Worm (Caenorhabditis elegans): ENCODE results near the gene smrc-1.

Gene smrc-1

ce11 chrIII:6411914-6412313 lies 21.2 kb downstream of the smrc-1 start, which contains the start of gene C05D11.5:
Gene C05D11.5, minus strand, starts transcription at chrIII:6412014.
- TF ChIP-seq dmd-4 (tag; optimal IDR thresholded peaks at IDR 0.05; ENCODE audit: borderline replicate concordance) (no peak), nfya-1 (tag; optimal IDR thresholded peaks at IDR 0.05) (no peak), fkh-10 (GFP tag; optimal IDR thresholded peaks at IDR 0.05) (no peak), T23F11.4 (GFP tag; optimal IDR thresholded peaks at IDR 0.05) (no peak), F13H6.1 (tag; optimal IDR thresholded peaks at IDR 0.05) (no peak), syd-9 (tag; optimal IDR thresholded peaks at IDR 0.05) (no peak), hlh-6 (tag; optimal IDR thresholded peaks at IDR 0.05) (no peak), unc-86 (tag; optimal IDR thresholded peaks at IDR 0.05) (no peak)

ce11 chrIII:6415306-6415973 lies 24.7 kb downstream of the smrc-1 start, which contains the start of gene nas-4:
Gene nas-4, minus strand, starts transcription at chrIII:6415656.
- TF ChIP-seq nhr-232 (tag; optimal IDR thresholded peaks at IDR 0.05) (no peak), hlh-13 (GFP tag; optimal IDR thresholded peaks at IDR 0.05) (no peak), ceh-19 (GFP tag; optimal IDR thresholded peaks at IDR 0.05) (no peak), fkh-6 (tag; optimal IDR thresholded peaks at IDR 0.05) (no peak), ceh-22 (tag; optimal IDR thresholded peaks at IDR 0.05) (no peak), ceh-14 (tag; optimal IDR thresholded peaks at IDR 0.05) (no peak), fax-1 (tag; optimal IDR thresholded peaks at IDR 0.05) (no peak), tbx-7 (tag; optimal IDR thresholded peaks at IDR 0.05) (no peak), ahr-1 (tag; optimal IDR thresholded peaks at IDR 0.05) (no peak)

- no peak for TF ChIP-seq F13H6.1 (tag; optimal IDR thresholded peaks at IDR 0.05)
- TF ChIP-seq ceh-9 (tag; optimal IDR thresholded peaks at IDR 0.05): no peak
- TF ChIP-seq zip-5 (tag; optimal IDR thresholded peaks at IDR 0.05): no peak
- no peak for TF ChIP-seq lim-6 (tag; optimal IDR thresholded peaks at IDR 0.05)
- no peak for TF ChIP-seq pat-9 (tag; optimal IDR thresholded peaks at IDR 0.05)
- no peak for TF ChIP-seq eyg-1 (tag; optimal IDR thresholded peaks at IDR 0.05)
- no peak for TF ChIP-seq ceh-48 (tag; optimal IDR thresholded peaks at IDR 0.05)
- TF ChIP-seq hlh-30 (tag; optimal IDR thresholded peaks at IDR 0.05; ENCODE audit: insufficient read depth): no peak
- no peak for TF ChIP-seq sox-4 (tag; optimal IDR thresholded peaks at IDR 0.05)
- no peak for TF ChIP-seq dmd-4 (tag; optimal IDR thresholded peaks at IDR 0.05; ENCODE audit: borderline replicate concordance)
- TF ChIP-seq lin-11 (tag; optimal IDR thresholded peaks at IDR 0.05): no peak
- no peak for TF ChIP-seq nfya-1 (tag; optimal IDR thresholded peaks at IDR 0.05)
- TF ChIP-seq ceh-2 (tag; optimal IDR thresholded peaks at IDR 0.05): no peak
- no peak for TF ChIP-seq Y22D7AL.16 (tag; optimal IDR thresholded peaks at IDR 0.05)
- TF ChIP-seq pros-1 (tag; optimal IDR thresholded peaks at IDR 0.05): no peak
- no peak for TF ChIP-seq hlh-15 (tag; optimal IDR thresholded peaks at IDR 0.05)
- no peak for TF ChIP-seq odd-2 (tag; optimal IDR thresholded peaks at IDR 0.05)
Measured at ce11 chrIII:6418254-6418653, 27.5 kb downstream of the smrc-1 start.

- TF ChIP-seq gmeb-2 (tag; optimal IDR thresholded peaks at IDR 0.05): no peak
- TF ChIP-seq ttx-3 (tag; optimal IDR thresholded peaks at IDR 0.05): no peak
- no peak for TF ChIP-seq tbx-7 (tag; optimal IDR thresholded peaks at IDR 0.05)
- no peak for TF ChIP-seq unc-86 (tag; optimal IDR thresholded peaks at IDR 0.05)
- TF ChIP-seq Y22D7AL.16 (tag; optimal IDR thresholded peaks at IDR 0.05): no peak
- TF ChIP-seq fax-1 (tag; optimal IDR thresholded peaks at IDR 0.05): no peak
- no peak for TF ChIP-seq ceh-2 (tag; optimal IDR thresholded peaks at IDR 0.05)
- no peak for TF ChIP-seq sox-4 (tag; optimal IDR thresholded peaks at IDR 0.05)
- TF ChIP-seq pat-9 (tag; optimal IDR thresholded peaks at IDR 0.05): no peak
- TF ChIP-seq ceh-14 (tag; optimal IDR thresholded peaks at IDR 0.05): no peak
- TF ChIP-seq hlh-30 (tag; optimal IDR thresholded peaks at IDR 0.05; ENCODE audit: insufficient read depth): no peak
- TF ChIP-seq ceh-48 (tag; optimal IDR thresholded peaks at IDR 0.05): no peak
- TF ChIP-seq ama-1 (optimal IDR thresholded peaks at IDR 0.05): no peak
- no peak for TF ChIP-seq tbx-2 (tag; optimal IDR thresholded peaks at IDR 0.05)
- no peak for TF ChIP-seq dmd-4 (tag; optimal IDR thresholded peaks at IDR 0.05; ENCODE audit: borderline replicate concordance)
- TF ChIP-seq T23F11.4 (GFP tag; optimal IDR thresholded peaks at IDR 0.05): no peak
- TF ChIP-seq unc-55 (GFP tag; optimal IDR thresholded peaks at IDR 0.05): no peak
- no peak for TF ChIP-seq syd-9 (tag; optimal IDR thresholded peaks at IDR 0.05)
Measured at ce11 chrIII:6419409-6419944, 28.7 kb downstream of the smrc-1 start, which contains the start of gene atgl-1. Gene atgl-1, minus strand, starts transcription at chrIII:6419459.

Data from whole organism, late embryonic.